Fruit fly (Drosophila melanogaster) Kc167 (cell line): ENCODE results near the gene Spx.

Experiments
- Myc ChIP-seq: fragments of >200 bp; optimal IDR thresholded peaks from 2 replicates; lab custom pipeline; 2017; ENCODE audit warnings: missing external identifiers
- psq ChIP-seq: fragments of >200 bp; optimal IDR thresholded peaks from 2 replicates; lab custom pipeline; 2017; ENCODE audit warnings: missing external identifiers
- ttk ChIP-seq: sonication (Bioruptor generic); optimal IDR thresholded peaks from 2 replicates; lab custom pipeline; 2017; ENCODE audit warnings: missing external identifiers

DNA sequence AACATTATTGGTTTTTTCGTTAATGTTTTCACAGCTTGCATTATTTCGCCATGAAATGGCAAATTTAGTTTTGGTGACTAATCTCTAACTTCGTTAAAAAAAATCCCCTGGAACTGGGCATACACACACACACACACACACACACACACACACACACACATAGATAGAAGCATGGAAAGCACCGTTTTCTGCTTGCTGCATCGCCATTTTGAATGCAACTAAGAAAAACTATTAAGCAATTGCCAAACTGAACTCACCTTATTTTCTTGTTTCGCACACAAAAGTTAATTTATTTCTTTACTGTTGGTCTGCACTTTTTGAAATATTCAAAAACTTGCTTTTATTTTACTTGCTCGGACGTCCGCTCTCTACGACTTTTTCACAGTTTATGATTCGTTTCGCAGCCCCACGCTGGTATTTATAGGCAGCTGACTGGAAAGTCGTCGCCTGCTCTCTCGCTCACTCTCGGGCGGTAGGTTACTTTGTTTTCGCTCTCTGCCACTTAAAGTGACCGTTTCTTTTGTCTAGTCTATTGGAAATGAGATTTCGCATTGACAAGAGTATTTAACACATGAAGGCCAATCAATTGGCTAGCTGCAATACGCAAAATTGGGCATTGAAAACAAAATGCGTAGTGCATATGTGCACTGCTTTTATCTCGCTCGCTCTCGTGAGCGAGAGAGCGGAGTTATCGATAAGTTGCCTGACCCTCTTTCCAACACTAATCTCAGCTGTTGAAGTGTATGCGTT, 23.4 kb downstream of the Spx start:
- TF ChIP-seq psq (lab: Kevin White, UChicago) (no peak), ttk (lab: Kevin White, UChicago) (no peak), Myc (no peak)
